Fruit fly (Drosophila melanogaster) whole organism, prepupa: Measurements from ENCODE around the gene mex1.

Experiments
- CG10631 ChIP-seq: fragments of 200-800 bp; sonication (Bioruptor generic); optimal IDR thresholded peaks from 2 replicates; lab custom pipeline; 2016; ENCODE audit warnings: missing biosample characterization, missing genetic modification characterization
- CG11762 ChIP-seq: fragments of 200-800 bp; sonication (Bioruptor generic); optimal IDR thresholded peaks from 3 replicates; lab custom pipeline; 2016; ENCODE audit warnings: missing biosample characterization, missing genetic modification characterization; ENCODE audit not compliant: insufficient read depth
- CG8632 ChIP-seq: fragments of 200-800 bp; sonication (Bioruptor generic); optimal IDR thresholded peaks from 3 replicates; lab custom pipeline; 2016; ENCODE audit warnings: missing biosample characterization, missing genetic modification characterization
- Eip78C ChIP-seq: fragments of 200-800 bp; sonication (Bioruptor generic); peaks from one replicate; lab custom pipeline; 2016; ENCODE audit warnings: missing biosample characterization, missing genetic modification characterization
- Lpt ChIP-seq: fragments of 200-800 bp; sonication (Bioruptor generic); optimal IDR thresholded peaks from 3 replicates; lab custom pipeline; 2016; ENCODE audit warnings: missing biosample characterization, missing genetic modification characterization
- Smox ChIP-seq: fragments of 200-800 bp; sonication (Bioruptor generic); optimal IDR thresholded peaks from 3 replicates; lab custom pipeline; 2016; ENCODE audit warnings: missing biosample characterization, missing genetic modification characterization
- dsx ChIP-seq: fragments of 200-800 bp; optimal IDR thresholded peaks from 3 replicates; lab custom pipeline; 2019; ENCODE audit warnings: missing biosample characterization, mild to moderate bottlenecking, missing genetic modification characterization, moderate library complexity; ENCODE audit not compliant: poor library complexity, severe bottlenecking
- pdm3 ChIP-seq: fragments of 200-800 bp; sonication (Bioruptor generic); optimal IDR thresholded peaks from 3 replicates; lab custom pipeline; 2016; ENCODE audit warnings: missing biosample characterization, missing genetic modification characterization
- vri ChIP-seq: fragments of 200-800 bp; sonication (Bioruptor generic); optimal IDR thresholded peaks from 3 replicates; lab custom pipeline; 2016; ENCODE audit warnings: missing biosample characterization, mild to moderate bottlenecking, missing genetic modification characterization

DNA sequence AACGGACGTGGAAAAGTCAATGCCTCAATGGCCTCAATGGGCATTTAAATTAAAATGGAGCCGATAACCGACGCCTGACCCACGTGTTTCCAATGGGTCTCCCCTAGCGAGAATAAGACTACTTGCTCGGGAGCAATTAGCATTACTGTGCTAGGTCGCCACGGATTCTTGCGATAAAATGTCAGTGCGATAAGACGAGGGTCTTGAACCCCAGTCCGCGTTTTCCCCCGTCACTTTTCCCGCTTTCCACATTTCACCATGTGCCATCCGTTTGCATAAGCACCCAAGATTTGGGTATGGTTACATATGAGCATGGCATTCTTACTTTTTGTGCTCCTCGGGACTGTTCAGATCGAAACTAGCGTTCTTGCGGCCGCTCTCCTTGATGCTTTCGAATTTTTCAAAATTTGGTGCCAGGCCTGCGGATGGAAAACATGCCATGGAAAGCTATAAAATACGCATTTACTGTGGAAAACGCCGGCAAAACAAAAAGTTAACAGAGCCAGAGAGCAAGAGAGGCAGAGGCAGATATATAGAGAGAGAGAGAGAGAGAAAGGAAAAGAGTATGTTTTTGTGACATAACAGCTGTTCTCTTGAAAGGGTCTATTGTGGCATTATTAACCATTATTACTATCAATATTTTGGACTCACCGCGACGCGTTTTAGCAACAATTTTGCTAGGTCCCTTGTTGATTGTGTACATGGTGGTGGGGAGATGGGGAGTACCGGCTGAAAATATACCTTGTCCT is 12.1 kb downstream of the mex1 start:
- no peak for TF ChIP-seq CG10631 (GFP tag; lab: Kevin White, UChicago)
- no peak for TF ChIP-seq dsx (GFP tag; lab: Kevin White, UChicago)
- peak; percentile 80 for TF ChIP-seq vri (GFP tag; lab: Kevin White, UChicago)
- no peak for TF ChIP-seq pdm3 (GFP tag; lab: Kevin White, UChicago)
- TF ChIP-seq Smox (GFP tag; lab: Kevin White, UChicago) = no peak
- no peak for TF ChIP-seq Eip78C (GFP tag; lab: Kevin White, UChicago)
- TF ChIP-seq Lpt (GFP tag; lab: Kevin White, UChicago) = no peak
- no peak for TF ChIP-seq CG8632 (GFP tag; lab: Kevin White, UChicago)
- no peak for TF ChIP-seq CG11762
